Worm (Caenorhabditis elegans): Measurements from ENCODE around the gene unc-18.

unc-18 gene

ce11 chrX:7667394-7668089, 15.2 kb upstream of the unc-18 start, which contains the start of gene F27D9.13:
TSS of gene F27D9.13 (minus strand) at chrX:7667444.
- peak; percentile 21 for TF ChIP-seq nhr-28 (tag; optimal IDR thresholded peaks at IDR 0.05)
- TF ChIP-seq hlh-11 (tag; optimal IDR thresholded peaks at IDR 0.05), result peak; percentile 12
- TF ChIP-seq pqm-1 (tag; optimal IDR thresholded peaks at IDR 0.05), result peak; percentile 3
- TF ChIP-seq dve-1 (tag; optimal IDR thresholded peaks at IDR 0.05; ENCODE audit: insufficient read depth), result peak; percentile 17
- no peak for TF ChIP-seq nhr-77 (tag; optimal IDR thresholded peaks at IDR 0.05)

- TF ChIP-seq arid-1 (GFP tag; conservative IDR thresholded peaks at IDR 0.05) (no peak), aha-1 (tag) (peak; percentile 49), pha-4 (GFP tag; IDR thresholded peaks at IDR 0.05) (no peak), pha-4 (tag; optimal IDR thresholded peaks at IDR 0.05) (no peak), nhr-77 (tag; optimal IDR thresholded peaks at IDR 0.05) (no peak), lin-38 (GFP tag; IDR thresholded peaks at IDR 0.05) (no peak), dmd-9 (GFP tag; IDR thresholded peaks at IDR 0.05) (no peak), unc-62 (GFP tag; optimal IDR thresholded peaks at IDR 0.05 in 1 of 2) (no peak), unc-62 (tag; optimal IDR thresholded peaks at IDR 0.05) (no peak)
These were observed 12.0 kb upstream of the unc-18 start, which contains the start of gene F27D9.7 for ce11 chrX:7670655-7671054. TSS of gene F27D9.7 (minus strand) at chrX:7670755.

DNA sequence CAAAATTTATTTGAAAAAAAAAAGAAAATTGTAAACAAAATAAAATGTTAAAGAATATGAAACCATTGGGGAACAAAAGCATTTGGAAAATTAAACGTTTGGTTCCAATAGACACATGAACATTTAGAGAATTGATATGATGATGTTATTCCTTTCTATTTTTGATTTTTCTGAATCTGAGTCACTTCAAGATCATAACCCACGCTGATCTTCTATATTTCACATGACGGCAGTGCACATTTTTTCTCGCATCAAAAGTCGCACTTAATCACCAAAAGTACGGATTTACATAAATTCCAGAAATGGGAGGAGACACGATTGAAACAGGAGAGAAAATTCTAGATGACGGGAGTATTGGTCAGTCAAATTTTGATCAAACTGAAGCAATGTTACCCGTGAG, 10.0 kb upstream of the unc-18 start, which contains the start of gene F27D9.2:
Gene F27D9.2 (plus strand): TSS at position 301 of the 400 bp plus-strand sequence.
- TF ChIP-seq zfp-3 (GFP tag; conservative IDR thresholded peaks at IDR 0.05), result no peak
- no peak for TF ChIP-seq spr-1 (tag; optimal IDR thresholded peaks at IDR 0.05)
- no peak for TF ChIP-seq ceh-44 (GFP tag; IDR thresholded peaks at IDR 0.05)
- no peak for TF ChIP-seq pha-4 (GFP tag; IDR thresholded peaks at IDR 0.05)
- no peak for TF ChIP-seq pha-4 (tag; optimal IDR thresholded peaks at IDR 0.05)
- TF ChIP-seq mdt-29 (GFP tag; IDR thresholded peaks at IDR 0.05), result no peak
- TF ChIP-seq fos-1 (tag; optimal IDR thresholded peaks at IDR 0.05), result no peak
- TF ChIP-seq nhr-48 (tag; optimal IDR thresholded peaks at IDR 0.05), result no peak
- TF ChIP-seq ces-1 (GFP tag; optimal IDR thresholded peaks at IDR 0.05), result no peak
- TF ChIP-seq ceh-62 (tag; optimal IDR thresholded peaks at IDR 0.05), result no peak
- no peak for TF ChIP-seq T20F7.1 (GFP tag; optimal IDR thresholded peaks at IDR 0.05)
- TF ChIP-seq dpl-1 (GFP tag; optimal IDR thresholded peaks at IDR 0.05), result no peak
- no peak for TF ChIP-seq lin-15B (tag; optimal IDR thresholded peaks at IDR 0.05)
- TF ChIP-seq rbr-2 (tag; optimal IDR thresholded peaks at IDR 0.05), result no peak

DNA sequence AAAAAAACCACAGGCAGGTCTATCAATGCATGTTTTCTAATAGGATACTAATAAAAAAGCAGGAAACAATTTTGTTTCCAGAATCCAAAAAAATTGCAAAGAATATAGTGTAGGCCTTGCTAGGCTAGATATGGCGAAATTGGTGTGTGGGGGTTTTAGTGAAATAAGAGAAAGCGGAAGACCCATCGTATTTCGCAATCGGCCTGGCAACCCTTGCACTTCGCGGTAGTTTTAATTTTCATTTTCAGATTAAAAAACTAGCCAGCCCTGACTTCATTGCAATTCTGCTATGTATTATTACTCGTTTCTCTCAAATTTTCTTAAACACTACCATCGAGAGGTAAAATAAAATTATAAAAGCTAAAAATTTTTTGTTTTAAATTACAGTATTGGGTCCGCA, 7.8 kb upstream of the unc-18 start:
- no peak for TF ChIP-seq aly-2 (tag; optimal IDR thresholded peaks at IDR 0.05)
- TF ChIP-seq dve-1 (tag; optimal IDR thresholded peaks at IDR 0.05; ENCODE audit: insufficient read depth), result no peak
- peak; percentile 24 for TF ChIP-seq aha-1 (tag)
- TF ChIP-seq lim-7 (GFP tag; IDR thresholded peaks at IDR 0.05), result no peak

- TF ChIP-seq aha-1 (tag), result peak; percentile 91
- no peak for TF ChIP-seq F26F4.8 (GFP tag; conservative IDR thresholded peaks at IDR 0.05)
- TF ChIP-seq lin-13 (GFP tag; optimal IDR thresholded peaks at IDR 0.05), result no peak
- TF ChIP-seq ceh-28 (tag; optimal IDR thresholded peaks at IDR 0.05), result no peak
- no peak for TF ChIP-seq T20F7.1 (GFP tag; optimal IDR thresholded peaks at IDR 0.05)
- TF ChIP-seq ceh-44 (GFP tag; IDR thresholded peaks at IDR 0.05), result no peak
- TF ChIP-seq spr-3 (GFP tag; optimal IDR thresholded peaks at IDR 0.05), result no peak
- TF ChIP-seq nhr-41 (GFP tag; IDR thresholded peaks at IDR 0.05), result no peak
- peak; percentile 51 for TF ChIP-seq hmg-1.1 (GFP tag; IDR thresholded peaks at IDR 0.05)
- no peak for TF ChIP-seq attf-4 (tag; optimal IDR thresholded peaks at IDR 0.05)
- TF ChIP-seq nhr-10 (tag; optimal IDR thresholded peaks at IDR 0.05), result no peak
- TF ChIP-seq ztf-7 (tag; optimal IDR thresholded peaks at IDR 0.05), result no peak
- TF ChIP-seq hlh-30 (tag; optimal IDR thresholded peaks at IDR 0.05; ENCODE audit: insufficient read depth), result peak; percentile 73
- TF ChIP-seq aly-2 (tag; optimal IDR thresholded peaks at IDR 0.05), result no peak
- no peak for TF ChIP-seq duxl-1 (tag; optimal IDR thresholded peaks at IDR 0.05; ENCODE audit: poor library complexity)
- no peak for TF ChIP-seq pqm-1 (tag; optimal IDR thresholded peaks at IDR 0.05)
- TF ChIP-seq ama-1 (optimal IDR thresholded peaks at IDR 0.05), result no peak
- TF ChIP-seq daf-8 (GFP tag; IDR thresholded peaks at IDR 0.05), result no peak
- no peak for TF ChIP-seq nhr-237 (tag; optimal IDR thresholded peaks at IDR 0.05)
- peak; percentile 16 for TF ChIP-seq mep-1 (tag; optimal IDR thresholded peaks at IDR 0.05)
- TF ChIP-seq daf-16 (GFP tag; optimal IDR thresholded peaks at IDR 0.05), result no peak
- TF ChIP-seq daf-16 (tag; optimal IDR thresholded peaks at IDR 0.05), result no peak
These were observed 4.1 kb upstream of the unc-18 start for ce11 chrX:7678437-7679139.
